Worm (Caenorhabditis elegans): ENCODE results near the gene Y45G5AM.9.

DNA sequence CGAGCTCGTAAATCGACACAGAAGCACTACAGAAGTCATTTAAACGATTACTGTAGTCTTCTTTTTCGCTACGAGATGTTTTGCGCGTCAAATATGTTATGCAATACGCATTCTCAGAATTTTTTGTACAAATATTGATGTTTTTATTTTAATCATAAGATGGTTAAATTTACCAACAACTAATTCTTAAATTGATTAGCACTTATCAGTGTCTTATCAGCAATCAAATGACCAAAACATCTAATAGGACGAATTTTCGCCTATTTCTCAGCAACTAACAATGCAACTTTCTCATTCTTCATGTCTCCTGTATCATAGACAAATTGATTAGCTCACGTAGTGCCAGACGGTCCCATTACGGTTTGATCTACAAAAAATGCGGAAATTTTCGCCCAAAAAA lies 8.6 kb downstream of the Y45G5AM.9 start:
- TF ChIP-seq snpc-4 (tag; optimal IDR thresholded peaks at IDR 0.05) (no peak), ceh-82 (tag; optimal IDR thresholded peaks at IDR 0.05) (no peak), R02D3.7 (tag; optimal IDR thresholded peaks at IDR 0.05) (no peak), egl-27 (tag; optimal IDR thresholded peaks at IDR 0.05) (no peak), elt-1 (tag; optimal IDR thresholded peaks at IDR 0.05) (no peak), mdl-1 (tag; optimal IDR thresholded peaks at IDR 0.05) (no peak), lin-39 (tag; optimal IDR thresholded peaks at IDR 0.05) (no peak), nhr-77 (tag; optimal IDR thresholded peaks at IDR 0.05) (no peak), nhr-12 (tag; optimal IDR thresholded peaks at IDR 0.05) (no peak)

All from whole organism, L2 larva.